Fruit fly (Drosophila melanogaster): ENCODE measurements around the gene Drsl6.
A peak's percentile ranks its signal among the peaks of the same experiment; 100 is the strongest.

The Drsl6 gene

dm6 chr3L:3336368-3337164, at the start of gene Drsl6, which contains the start of gene kst:
Gene Drsl6, minus strand, starts transcription at chr3L:3336418.
Gene kst, plus strand, starts transcription at chr3L:3336860.
- TF ChIP-seq Pif1A (GFP tag; optimal IDR thresholded peaks at IDR 0.05) (no peak), CG8159 (tag; optimal IDR thresholded peaks at IDR 0.05) (no peak), CG34367 (tag; optimal IDR thresholded peaks at IDR 0.05) (no peak), EcR (GFP tag; optimal IDR thresholded peaks at IDR 0.05) (no peak), fd96Ca (GFP tag; IDR thresholded peaks at IDR 0.05) (peak; percentile 33; the same call in 1 of the 3 replicates), D1 (tag; optimal IDR thresholded peaks at IDR 0.05) (no peak), Snoo (tag; optimal IDR thresholded peaks at IDR 0.05) (no peak), CG15710 (tag; optimal IDR thresholded peaks at IDR 0.05) (peak; percentile 48), CG9948 (tag; optimal IDR thresholded peaks at IDR 0.05) (peak; percentile 17), Pif1B (GFP tag; optimal IDR thresholded peaks at IDR 0.05) (no peak), CG8301 (tag; optimal IDR thresholded peaks at IDR 0.05) (no peak), rn (GFP tag; IDR thresholded peaks at IDR 0.05) (peak; percentile 38; the same call in 1 of the 2 replicates), CG17806 (tag; optimal IDR thresholded peaks at IDR 0.05) (peak; percentile 32), CG14655 (GFP tag; optimal IDR thresholded peaks at IDR 0.05) (no peak), gl (tag; optimal IDR thresholded peaks at IDR 0.05) (peak; percentile 64), CG13204 (GFP tag; optimal IDR thresholded peaks at IDR 0.05) (no peak), CG4496 (GFP tag; IDR thresholded peaks at IDR 0.05) (peak; percentile 69), CG10348 (GFP tag; IDR thresholded peaks at IDR 0.05) (no peak), Ets98B (GFP tag; IDR thresholded peaks at IDR 0.05) (peak; percentile 55; the same call in 1 of the 2 replicates), CG32121 (GFP tag; IDR thresholded peaks at IDR 0.05) (peak; percentile 32; the same call in 1 of the 2 replicates), CG12605 (GFP tag; IDR thresholded peaks at IDR 0.05) (peak; percentile 82)

DNA sequence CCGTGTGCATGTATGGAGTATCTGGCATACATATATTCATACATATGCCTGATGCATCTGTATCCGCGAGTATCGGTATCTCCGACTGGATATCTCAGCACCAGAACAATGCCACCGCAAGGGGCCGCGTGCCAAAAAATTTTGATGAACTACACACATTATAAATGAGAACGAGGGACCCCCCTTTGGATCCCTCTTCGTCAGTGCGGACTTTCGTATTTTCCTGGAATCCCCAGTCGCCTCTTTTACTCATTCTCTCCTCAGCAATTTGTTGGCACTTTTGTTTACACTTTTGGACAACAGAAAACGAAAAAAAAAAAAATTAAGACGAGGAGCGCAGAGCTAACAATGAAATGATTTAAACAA, 49.2 kb upstream of the Drsl6 start:
- no peak for TF ChIP-seq CG34367 (tag; optimal IDR thresholded peaks at IDR 0.05)
- TF ChIP-seq EcR (GFP tag; optimal IDR thresholded peaks at IDR 0.05) = peak; percentile 10
- no peak for TF ChIP-seq Pif1B (GFP tag; optimal IDR thresholded peaks at IDR 0.05)

- TF ChIP-seq CG17806 (tag; optimal IDR thresholded peaks at IDR 0.05) = peak; percentile 60
- TF ChIP-seq Pif1B (GFP tag; optimal IDR thresholded peaks at IDR 0.05) = peak; percentile 21
- no peak for TF ChIP-seq D1 (tag; optimal IDR thresholded peaks at IDR 0.05)
- no peak for TF ChIP-seq gl (tag; optimal IDR thresholded peaks at IDR 0.05)
- peak; percentile 38; the same call in 1 of the 2 replicates for TF ChIP-seq Ets98B (GFP tag; IDR thresholded peaks at IDR 0.05)
- TF ChIP-seq CG12605 (GFP tag; IDR thresholded peaks at IDR 0.05) = no peak
- TF ChIP-seq CG8301 (tag; optimal IDR thresholded peaks at IDR 0.05) = peak; percentile 37
- peak; percentile 75 for TF ChIP-seq Snoo (tag; optimal IDR thresholded peaks at IDR 0.05)
- no peak for TF ChIP-seq CG32121 (GFP tag; IDR thresholded peaks at IDR 0.05)
- TF ChIP-seq rn (GFP tag; IDR thresholded peaks at IDR 0.05) = no peak; the same call in 1 of the 2 replicates
- TF ChIP-seq EcR (GFP tag; optimal IDR thresholded peaks at IDR 0.05) = peak; percentile 83
- peak; percentile 10 for TF ChIP-seq CG13204 (GFP tag; optimal IDR thresholded peaks at IDR 0.05)
- peak; percentile 54 for TF ChIP-seq CG9948 (tag; optimal IDR thresholded peaks at IDR 0.05)
- peak; percentile 60 for TF ChIP-seq CG4496 (GFP tag; IDR thresholded peaks at IDR 0.05)
- 0 out of 3 replicates have a peak, but pooled peaks have one; percentile 25 for TF ChIP-seq fd96Ca (GFP tag; IDR thresholded peaks at IDR 0.05)
- peak; percentile 79 for TF ChIP-seq CG14655 (GFP tag; optimal IDR thresholded peaks at IDR 0.05)
- TF ChIP-seq CG8159 (tag; optimal IDR thresholded peaks at IDR 0.05) = peak; percentile 77
- TF ChIP-seq CG34367 (tag; optimal IDR thresholded peaks at IDR 0.05) = no peak
- TF ChIP-seq Pif1A (GFP tag; optimal IDR thresholded peaks at IDR 0.05) = peak; percentile 49
- TF ChIP-seq CG15710 (tag; optimal IDR thresholded peaks at IDR 0.05) = peak; percentile 56
- no peak for TF ChIP-seq CG10348 (GFP tag; IDR thresholded peaks at IDR 0.05)
Measured at dm6 chr3L:3384596-3385436, 48.6 kb upstream of the Drsl6 start.

DNA sequence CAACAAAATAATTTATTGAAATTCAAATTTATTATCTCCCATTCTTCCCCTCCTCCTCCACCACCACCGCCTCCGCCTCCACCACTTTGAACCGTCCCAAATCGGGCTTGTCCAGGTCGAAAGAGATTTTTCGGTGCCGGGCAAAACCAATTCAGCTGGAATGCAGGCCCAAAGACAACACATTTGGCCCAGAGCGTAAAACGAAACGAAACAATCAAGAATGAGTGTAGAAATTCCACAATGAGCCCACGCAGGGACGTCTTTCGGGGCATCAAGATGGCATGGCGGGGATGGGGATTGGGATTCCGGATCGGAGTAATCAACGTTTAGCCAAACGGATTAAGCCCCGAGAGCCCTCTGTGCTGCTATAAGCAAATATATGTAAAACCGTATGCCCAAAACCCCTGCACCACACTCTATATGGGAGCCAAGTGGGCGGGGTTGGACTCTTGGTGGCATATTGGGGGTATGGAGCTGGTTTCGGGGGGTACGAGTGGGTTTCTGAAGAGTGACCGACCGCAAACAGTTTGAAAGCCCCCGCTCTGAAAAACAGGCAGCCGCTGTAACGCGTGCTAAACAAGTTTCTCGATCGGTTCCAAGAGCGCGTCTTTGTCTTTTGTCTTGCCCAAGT, 47.9 kb upstream of the Drsl6 start:
- no peak for TF ChIP-seq CG8159 (tag; optimal IDR thresholded peaks at IDR 0.05)
- TF ChIP-seq EcR (GFP tag; optimal IDR thresholded peaks at IDR 0.05) = peak; percentile 87
- TF ChIP-seq CG17806 (tag; optimal IDR thresholded peaks at IDR 0.05) = no peak
- TF ChIP-seq CG13204 (GFP tag; optimal IDR thresholded peaks at IDR 0.05) = peak; percentile 58
- TF ChIP-seq CG12605 (GFP tag; IDR thresholded peaks at IDR 0.05) = peak; percentile 28; the same call in 1 of the 2 replicates

- TF ChIP-seq fd96Ca (GFP tag; IDR thresholded peaks at IDR 0.05) = peak; percentile 44; the same call in 2 of the 3 replicates
- peak; percentile 58 for TF ChIP-seq CG9948 (tag; optimal IDR thresholded peaks at IDR 0.05)
- TF ChIP-seq CG14655 (GFP tag; optimal IDR thresholded peaks at IDR 0.05) = peak; percentile 65
- TF ChIP-seq CG17806 (tag; optimal IDR thresholded peaks at IDR 0.05) = peak; percentile 57
- TF ChIP-seq CG12605 (GFP tag; IDR thresholded peaks at IDR 0.05) = peak; percentile 70
- TF ChIP-seq CG4496 (GFP tag; IDR thresholded peaks at IDR 0.05) = peak; percentile 83
- no peak for TF ChIP-seq gl (tag; optimal IDR thresholded peaks at IDR 0.05)
- TF ChIP-seq CG8301 (tag; optimal IDR thresholded peaks at IDR 0.05) = peak; percentile 79
- peak; percentile 45 for TF ChIP-seq CG34367 (tag; optimal IDR thresholded peaks at IDR 0.05)
- peak; percentile 11 for TF ChIP-seq Pif1B (GFP tag; optimal IDR thresholded peaks at IDR 0.05)
- TF ChIP-seq CG32121 (GFP tag; IDR thresholded peaks at IDR 0.05) = peak; percentile 56
- peak; percentile 69 for TF ChIP-seq CG8159 (tag; optimal IDR thresholded peaks at IDR 0.05)
- TF ChIP-seq Snoo (tag; optimal IDR thresholded peaks at IDR 0.05) = no peak
- TF ChIP-seq Ets98B (GFP tag; IDR thresholded peaks at IDR 0.05) = peak; percentile 72
- no peak for TF ChIP-seq rn (GFP tag; IDR thresholded peaks at IDR 0.05)
- TF ChIP-seq Pif1A (GFP tag; optimal IDR thresholded peaks at IDR 0.05) = peak; percentile 34
- TF ChIP-seq CG10348 (GFP tag; IDR thresholded peaks at IDR 0.05) = 0 out of 2 replicates have a peak, but pooled peaks have one; percentile 33
- TF ChIP-seq CG13204 (GFP tag; optimal IDR thresholded peaks at IDR 0.05) = no peak
- peak; percentile 54 for TF ChIP-seq CG15710 (tag; optimal IDR thresholded peaks at IDR 0.05)
- TF ChIP-seq D1 (tag; optimal IDR thresholded peaks at IDR 0.05) = no peak
- TF ChIP-seq EcR (GFP tag; optimal IDR thresholded peaks at IDR 0.05) = no peak
Measured at dm6 chr3L:3382489-3382879, 46.3 kb upstream of the Drsl6 start.
